Worm (Caenorhabditis elegans) whole organism, early embryonic: ENCODE data around the gene C39F7.5.

Experiments
- B0310.2 ChIP-seq: sonication (generic microtip); optimal IDR thresholded peaks from 2 replicates; lab custom pipeline; 2016; ENCODE audit warnings: mild to moderate bottlenecking, missing genetic modification characterization, missing compliant biosample characterization
- F13C5.2 ChIP-seq: sonication (generic microtip); optimal IDR thresholded peaks from 2 replicates; lab custom pipeline; 2017; ENCODE audit warnings: mild to moderate bottlenecking, missing genetic modification characterization, inconsistent platforms, missing compliant biosample characterization
- aly-1 ChIP-seq: sonication (generic microtip); optimal IDR thresholded peaks from 2 replicates; lab custom pipeline; 2016; ENCODE audit warnings: missing genetic modification characterization, missing compliant biosample characterization
- ama-1 ChIP-seq: fragments of 150-350 bp; optimal IDR thresholded peaks from 2 replicates; lab custom pipeline; 2014
- ceh-13 ChIP-seq: fragments of 200-800 bp; sonication (Bioruptor generic); optimal IDR thresholded peaks from 2 replicates; lab custom pipeline; 2018; ENCODE audit warnings: mild to moderate bottlenecking, missing genetic modification characterization, missing compliant biosample characterization
- ceh-36 ChIP-seq: sonication (generic microtip); optimal IDR thresholded peaks from 2 replicates; lab custom pipeline; 2016; ENCODE audit warnings: missing genetic modification characterization, inconsistent platforms, missing compliant biosample characterization
- ets-7 ChIP-seq: sonication (generic microtip); optimal IDR thresholded peaks from 2 replicates; lab custom pipeline; 2016; ENCODE audit warnings: missing genotype, missing genetic modification characterization, missing compliant biosample characterization
- flt-1 ChIP-seq: fragments of 200-800 bp; sonication (Bioruptor generic); IDR thresholded peaks from 2 replicates; pipeline ENCODE4 v1.3.6; 2022; ENCODE audit warnings: missing genetic modification characterization, missing compliant biosample characterization
- hmbx-1 ChIP-seq: sonication (generic microtip); optimal IDR thresholded peaks from 2 replicates; lab custom pipeline; 2016; ENCODE audit warnings: mild to moderate bottlenecking, missing genetic modification characterization, missing compliant biosample characterization
- hmg-4 ChIP-seq: fragments of 200-800 bp; sonication (Bioruptor generic); optimal IDR thresholded peaks from 2 replicates; lab custom pipeline; 2018; ENCODE audit warnings: mild to moderate bottlenecking, missing genetic modification characterization, missing compliant biosample characterization
- hnd-1 ChIP-seq: sonication (generic microtip); optimal IDR thresholded peaks from 2 replicates; lab custom pipeline; 2016; ENCODE audit warnings: missing genetic modification characterization, missing compliant biosample characterization
- pes-1 ChIP-seq: fragments of 200-800 bp; sonication (Bioruptor generic); IDR thresholded peaks from 2 replicates; pipeline ENCODE4 v1.3.6; 2022; ENCODE audit warnings: missing genetic modification reagents, missing genetic modification characterization, missing compliant biosample characterization
- scrt-1 ChIP-seq: fragments of 200-800 bp; sonication (Bioruptor generic); IDR thresholded peaks from 2 replicates; pipeline ENCODE4 v1.3.6; 2022; ENCODE audit warnings: missing genetic modification characterization, missing compliant biosample characterization
- sea-1 ChIP-seq: fragments of 200-800 bp; sonication (Bioruptor generic); conservative IDR thresholded peaks from 2 replicates; pipeline ENCODE4 v1.3.6; 2022; ENCODE audit warnings: missing genetic modification characterization, missing compliant biosample characterization
- tbx-11 ChIP-seq: fragments of 200-800 bp; sonication (Bioruptor generic); IDR thresholded peaks from 2 replicates; pipeline ENCODE4 v1.3.6; 2022; ENCODE audit warnings: missing genetic modification characterization, missing compliant biosample characterization
- tbx-37 ChIP-seq: fragments of 200-800 bp; sonication (Bioruptor generic); conservative IDR thresholded peaks from 2 replicates; pipeline ENCODE4 v1.3.6; 2022; ENCODE audit warnings: missing genetic modification reagents, missing genetic modification characterization, missing compliant biosample characterization
- tra-4 ChIP-seq: sonication (generic microtip); optimal IDR thresholded peaks from 2 replicates; lab custom pipeline; 2017; ENCODE audit warnings: missing genetic modification characterization, missing compliant biosample characterization

Gene C39F7.5

DNA sequence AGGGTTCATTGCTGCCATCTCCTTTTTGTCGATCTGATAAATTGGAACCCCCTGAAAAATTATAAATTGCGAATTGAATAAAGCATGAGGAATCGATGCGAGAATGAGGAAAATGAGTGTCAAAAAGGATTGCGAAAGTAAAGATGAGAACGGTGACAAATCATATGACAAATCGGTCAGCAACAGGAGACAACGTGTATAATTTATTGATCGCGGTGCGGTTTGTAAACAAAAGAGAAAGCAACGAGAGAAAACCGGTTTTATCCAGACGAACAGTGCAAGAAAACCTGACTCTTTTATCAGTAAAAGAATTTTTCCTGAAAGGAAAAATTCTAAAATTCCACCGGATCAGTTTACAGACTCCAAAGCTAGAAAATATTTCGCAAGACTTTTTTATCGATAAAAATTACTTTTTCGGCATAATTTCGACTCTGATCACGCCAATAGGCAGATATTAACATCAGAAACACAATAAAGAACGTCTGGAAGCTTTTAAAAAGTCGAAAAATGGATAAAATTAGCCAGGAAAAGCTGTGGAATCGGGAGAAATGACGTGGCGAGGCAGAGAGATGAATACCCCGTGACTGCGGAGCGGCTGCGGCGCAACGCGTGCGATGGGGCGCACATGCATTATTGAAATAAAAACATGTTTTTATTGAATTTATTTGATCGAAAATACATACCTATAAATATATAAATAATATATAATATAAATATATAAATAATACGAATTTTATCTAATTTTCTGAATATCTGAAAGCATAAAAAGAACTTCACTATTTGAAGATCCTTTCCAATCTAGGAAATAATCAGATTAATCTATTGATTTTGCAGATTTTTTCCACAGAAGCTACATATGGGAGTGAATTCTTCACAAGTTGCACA is at the start of gene C39F7.5, which contains the start of gene rab-1:
C39F7.5 (plus strand) TSS at position 835 of the 885 bp plus-strand sequence.
rab-1 (minus strand) TSS at position 51 of the 885 bp plus-strand sequence.
- TF ChIP-seq hmbx-1 (tag; lab: Kevin White, UChicago) (no peak), F13C5.2 (tag; lab: Kevin White, UChicago) (peak; percentile 5), B0310.2 (tag; lab: Kevin White, UChicago) (no peak)

ce11 chrV:1220509-1220908 is 44.1 kb upstream of the C39F7.5 start, which contains the start of gene Y50D4A.10:
Gene Y50D4A.10 (minus strand): TSS chrV:1220565.
- TF ChIP-seq ama-1 (lab: Kevin White, UChicago) (no peak), B0310.2 (tag; lab: Kevin White, UChicago) (no peak), ceh-13 (no peak), scrt-1 (GFP tag; lab: Robert Waterston, UW) (no peak), flt-1 (GFP tag; lab: Robert Waterston, UW) (no peak), pes-1 (GFP tag; lab: Robert Waterston, UW) (no peak), tbx-37 (no peak), ceh-36 (tag; lab: Kevin White, UChicago) (no peak)

ce11 chrV:1223559-1223958 is 41.0 kb upstream of the C39F7.5 start:
- TF ChIP-seq flt-1 (GFP tag; lab: Robert Waterston, UW): no peak
- no peak for TF ChIP-seq scrt-1 (GFP tag; lab: Robert Waterston, UW)
- no peak for TF ChIP-seq hmbx-1 (tag; lab: Kevin White, UChicago)
- no peak for TF ChIP-seq tbx-11 (GFP tag; lab: Robert Waterston, UW)
- no peak for TF ChIP-seq hnd-1 (tag; lab: Kevin White, UChicago)
- TF ChIP-seq ets-7: no peak
- TF ChIP-seq hmg-4 (GFP tag; lab: Kevin White, UChicago): no peak
- no peak for TF ChIP-seq sea-1
- no peak for TF ChIP-seq pes-1 (GFP tag; lab: Robert Waterston, UW)
- no peak for TF ChIP-seq B0310.2 (tag; lab: Kevin White, UChicago)
- no peak for TF ChIP-seq F13C5.2 (tag; lab: Kevin White, UChicago)
- TF ChIP-seq aly-1 (tag; lab: Kevin White, UChicago): no peak
- no peak for TF ChIP-seq tbx-37
- TF ChIP-seq ceh-13: no peak
- no peak for TF ChIP-seq ceh-36 (tag; lab: Kevin White, UChicago)
- TF ChIP-seq ama-1 (lab: Kevin White, UChicago): no peak

- TF ChIP-seq ceh-13 (no peak), F13C5.2 (tag; lab: Kevin White, UChicago) (no peak), pes-1 (GFP tag; lab: Robert Waterston, UW) (no peak), B0310.2 (tag; lab: Kevin White, UChicago) (no peak)
These were observed 38.3 kb upstream of the C39F7.5 start for ce11 chrV:1226239-1226638.

DNA sequence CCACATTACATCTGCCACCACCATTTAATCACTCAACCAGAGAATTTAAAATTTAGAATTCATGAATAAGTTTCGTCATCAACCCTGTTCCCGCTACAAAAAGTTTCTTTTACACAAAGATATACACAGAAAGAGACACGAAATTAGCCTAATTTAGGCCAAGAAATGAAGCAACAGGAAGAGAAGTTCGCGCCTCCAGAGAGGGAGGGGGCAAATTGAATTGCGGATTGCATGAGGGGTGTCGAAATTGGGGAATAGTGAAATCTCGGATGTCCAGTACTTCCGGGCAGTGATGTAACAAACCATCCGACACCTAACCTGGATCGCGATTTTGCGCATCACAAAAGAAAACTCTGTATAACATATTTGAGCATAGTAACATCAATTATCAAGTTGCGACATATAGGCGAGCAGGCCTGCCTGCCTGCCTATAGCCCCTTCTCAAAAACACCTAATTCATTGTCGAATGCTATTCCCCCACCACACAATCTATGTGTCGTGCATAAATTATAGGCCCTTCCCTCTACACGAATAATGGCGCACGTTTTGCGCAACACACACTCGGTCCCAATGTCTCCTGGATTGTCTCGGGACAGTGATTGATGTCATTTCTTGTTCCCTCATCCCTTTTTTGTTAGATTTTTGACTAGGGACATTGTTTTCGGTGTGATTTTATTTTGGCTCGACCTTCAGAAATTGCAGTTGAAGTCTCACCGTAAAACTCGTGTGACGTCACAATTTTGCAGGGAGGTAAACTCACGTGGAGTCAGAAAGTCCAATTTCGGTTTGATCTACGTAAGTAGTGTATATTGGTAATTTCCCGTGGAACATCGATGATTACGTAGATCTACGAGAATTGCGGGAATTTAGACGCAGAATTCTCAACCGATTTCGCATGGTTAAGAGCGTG is 36.6 kb upstream of the C39F7.5 start:
- TF ChIP-seq ceh-36 (tag; lab: Kevin White, UChicago): no peak
- TF ChIP-seq F13C5.2 (tag; lab: Kevin White, UChicago): no peak
- TF ChIP-seq sea-1: no peak
- no peak for TF ChIP-seq hmbx-1 (tag; lab: Kevin White, UChicago)
- no peak for TF ChIP-seq tbx-11 (GFP tag; lab: Robert Waterston, UW)
- TF ChIP-seq ets-7: no peak
- no peak for TF ChIP-seq aly-1 (tag; lab: Kevin White, UChicago)
- no peak for TF ChIP-seq hmg-4 (GFP tag; lab: Kevin White, UChicago)
- no peak for TF ChIP-seq hnd-1 (tag; lab: Kevin White, UChicago)
- TF ChIP-seq pes-1 (GFP tag; lab: Robert Waterston, UW): no peak
- TF ChIP-seq ceh-13: no peak
- TF ChIP-seq ama-1 (lab: Kevin White, UChicago): no peak
- no peak for TF ChIP-seq flt-1 (GFP tag; lab: Robert Waterston, UW)
- no peak for TF ChIP-seq B0310.2 (tag; lab: Kevin White, UChicago)
- no peak for TF ChIP-seq tbx-37
- TF ChIP-seq tra-4: no peak
- TF ChIP-seq scrt-1 (GFP tag; lab: Robert Waterston, UW): no peak

- TF ChIP-seq aly-1 (tag; lab: Kevin White, UChicago) (no peak), hnd-1 (tag; lab: Kevin White, UChicago) (no peak), ceh-13 (peak; percentile 18), pes-1 (GFP tag; lab: Robert Waterston, UW) (peak; percentile 10; the same call in 1 of the 2 replicates), ama-1 (lab: Kevin White, UChicago) (no peak), flt-1 (GFP tag; lab: Robert Waterston, UW) (no peak), tbx-37 (no peak), tbx-11 (GFP tag; lab: Robert Waterston, UW) (no peak), ceh-36 (tag; lab: Kevin White, UChicago) (peak; percentile 52)
These were observed 35.5 kb upstream of the C39F7.5 start for ce11 chrV:1228884-1229662.
